Worm (Caenorhabditis elegans) whole organism, early embryonic: Measurements from ENCODE around the gene grl-27.
"Not testable (repeated sequence)": the region's sequence is repeated elsewhere in the genome, so short reads cannot be mapped to it uniquely, and the experiment has no call there.

Experiments
- B0310.2 ChIP-seq: sonication (generic microtip); optimal IDR thresholded peaks from 2 replicates; lab custom pipeline; 2016; ENCODE audit warnings: mild to moderate bottlenecking, missing genetic modification characterization, missing compliant biosample characterization
- F13C5.2 ChIP-seq: sonication (generic microtip); optimal IDR thresholded peaks from 2 replicates; lab custom pipeline; 2017; ENCODE audit warnings: mild to moderate bottlenecking, missing genetic modification characterization, inconsistent platforms, missing compliant biosample characterization
- aly-1 ChIP-seq: sonication (generic microtip); optimal IDR thresholded peaks from 2 replicates; lab custom pipeline; 2016; ENCODE audit warnings: missing genetic modification characterization, missing compliant biosample characterization
- ama-1 ChIP-seq: fragments of 150-350 bp; optimal IDR thresholded peaks from 2 replicates; lab custom pipeline; 2014
- ceh-13 ChIP-seq: fragments of 200-800 bp; sonication (Bioruptor generic); optimal IDR thresholded peaks from 2 replicates; lab custom pipeline; 2018; ENCODE audit warnings: mild to moderate bottlenecking, missing genetic modification characterization, missing compliant biosample characterization
- ceh-36 ChIP-seq: sonication (generic microtip); optimal IDR thresholded peaks from 2 replicates; lab custom pipeline; 2016; ENCODE audit warnings: missing genetic modification characterization, inconsistent platforms, missing compliant biosample characterization
- ets-7 ChIP-seq: sonication (generic microtip); optimal IDR thresholded peaks from 2 replicates; lab custom pipeline; 2016; ENCODE audit warnings: missing genotype, missing genetic modification characterization, missing compliant biosample characterization
- flt-1 ChIP-seq: fragments of 200-800 bp; sonication (Bioruptor generic); IDR thresholded peaks from 2 replicates; pipeline ENCODE4 v1.3.6; 2022; ENCODE audit warnings: missing genetic modification characterization, missing compliant biosample characterization
- hmbx-1 ChIP-seq: sonication (generic microtip); optimal IDR thresholded peaks from 2 replicates; lab custom pipeline; 2016; ENCODE audit warnings: mild to moderate bottlenecking, missing genetic modification characterization, missing compliant biosample characterization
- hmg-4 ChIP-seq: fragments of 200-800 bp; sonication (Bioruptor generic); optimal IDR thresholded peaks from 2 replicates; lab custom pipeline; 2018; ENCODE audit warnings: mild to moderate bottlenecking, missing genetic modification characterization, missing compliant biosample characterization
- hnd-1 ChIP-seq: sonication (generic microtip); optimal IDR thresholded peaks from 2 replicates; lab custom pipeline; 2016; ENCODE audit warnings: missing genetic modification characterization, missing compliant biosample characterization
- pes-1 ChIP-seq: fragments of 200-800 bp; sonication (Bioruptor generic); IDR thresholded peaks from 2 replicates; pipeline ENCODE4 v1.3.6; 2022; ENCODE audit warnings: missing genetic modification reagents, missing genetic modification characterization, missing compliant biosample characterization
- scrt-1 ChIP-seq: fragments of 200-800 bp; sonication (Bioruptor generic); IDR thresholded peaks from 2 replicates; pipeline ENCODE4 v1.3.6; 2022; ENCODE audit warnings: missing genetic modification characterization, missing compliant biosample characterization
- sea-1 ChIP-seq: fragments of 200-800 bp; sonication (Bioruptor generic); conservative IDR thresholded peaks from 2 replicates; pipeline ENCODE4 v1.3.6; 2022; ENCODE audit warnings: missing genetic modification characterization, missing compliant biosample characterization
- tbx-11 ChIP-seq: fragments of 200-800 bp; sonication (Bioruptor generic); IDR thresholded peaks from 2 replicates; pipeline ENCODE4 v1.3.6; 2022; ENCODE audit warnings: missing genetic modification characterization, missing compliant biosample characterization
- tbx-37 ChIP-seq: fragments of 200-800 bp; sonication (Bioruptor generic); conservative IDR thresholded peaks from 2 replicates; pipeline ENCODE4 v1.3.6; 2022; ENCODE audit warnings: missing genetic modification reagents, missing genetic modification characterization, missing compliant biosample characterization
- tra-4 ChIP-seq: sonication (generic microtip); optimal IDR thresholded peaks from 2 replicates; lab custom pipeline; 2017; ENCODE audit warnings: missing genetic modification characterization, missing compliant biosample characterization

The grl-27 gene

DNA sequence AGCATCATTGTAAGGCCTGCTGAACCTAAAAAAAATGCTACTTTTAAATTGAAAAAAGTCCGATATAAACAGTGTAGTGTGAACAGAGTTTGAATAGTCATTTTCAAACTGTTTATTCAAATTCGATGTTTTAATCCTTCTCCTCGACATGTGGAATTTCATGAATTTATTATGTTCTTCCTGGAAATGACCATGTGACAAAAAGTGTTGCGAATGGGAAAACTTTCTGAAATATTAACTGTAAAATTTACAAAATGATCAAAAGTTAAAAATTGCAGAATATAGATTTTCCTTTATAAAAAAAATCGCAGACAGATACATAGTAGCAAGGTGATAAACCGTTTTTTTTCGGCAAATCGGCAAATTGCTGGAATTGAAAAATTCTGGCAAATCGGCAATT lies 29.7 kb upstream of the grl-27 start, which contains the start of gene T22F3.8:
Gene T22F3.8 (minus strand): TSS at position 101 of the 400 bp plus-strand sequence.
- TF ChIP-seq aly-1 (no peak), ceh-36 (tag; lab: Kevin White, UChicago) (no peak), tbx-11 (GFP tag; lab: Robert Waterston, UW) (no peak), scrt-1 (GFP tag; lab: Robert Waterston, UW) (no peak), hmg-4 (GFP tag; lab: Kevin White, UChicago) (no peak), ama-1 (no peak), ets-7 (tag; lab: Kevin White, UChicago) (no peak), hmbx-1 (no peak), B0310.2 (tag; lab: Kevin White, UChicago) (no peak), sea-1 (GFP tag; lab: Robert Waterston, UW) (no peak), pes-1 (GFP tag; lab: Robert Waterston, UW) (no peak), F13C5.2 (tag; lab: Kevin White, UChicago) (no peak), flt-1 (GFP tag; lab: Robert Waterston, UW) (no peak), tbx-37 (GFP tag; lab: Robert Waterston, UW) (no peak), hnd-1 (tag; lab: Kevin White, UChicago) (no peak), ceh-13 (no peak), tra-4 (tag; lab: Kevin White, UChicago) (no peak)

- no peak for TF ChIP-seq hmbx-1
- no peak for TF ChIP-seq tbx-11 (GFP tag; lab: Robert Waterston, UW)
- no peak for TF ChIP-seq tbx-37 (GFP tag; lab: Robert Waterston, UW)
Observed at ce11 chrV:3600570-3600969, 24.9 kb upstream of the grl-27 start, which contains the start of gene T22F3.7. Gene T22F3.7, minus strand, starts transcription at chrV:3600670.

- not testable (repeated sequence) for TF ChIP-seq F13C5.2 (tag; lab: Kevin White, UChicago); tbx-11 (GFP tag; lab: Robert Waterston, UW); hnd-1 (tag; lab: Kevin White, UChicago)
Observed at ce11 chrV:3597052-3597451, 21.4 kb upstream of the grl-27 start, which contains the start of gene srh-212. Gene srh-212, minus strand, starts transcription at chrV:3597152.

ce11 chrV:3594936-3595335 lies 19.3 kb upstream of the grl-27 start, which contains the start of gene srh-213:
Gene srh-213, minus strand, starts transcription at chrV:3595036.
- TF ChIP-seq ceh-13, result no peak
- no peak for TF ChIP-seq flt-1 (GFP tag; lab: Robert Waterston, UW)
- no peak for TF ChIP-seq tra-4 (tag; lab: Kevin White, UChicago)
- TF ChIP-seq hmbx-1, result no peak
- TF ChIP-seq tbx-11 (GFP tag; lab: Robert Waterston, UW), result no peak
- TF ChIP-seq tbx-37 (GFP tag; lab: Robert Waterston, UW), result no peak
- TF ChIP-seq ceh-36 (tag; lab: Kevin White, UChicago), result no peak
- no peak for TF ChIP-seq sea-1 (GFP tag; lab: Robert Waterston, UW)
- TF ChIP-seq scrt-1 (GFP tag; lab: Robert Waterston, UW), result no peak
- TF ChIP-seq ets-7 (tag; lab: Kevin White, UChicago), result no peak
- no peak for TF ChIP-seq B0310.2 (tag; lab: Kevin White, UChicago)
- no peak for TF ChIP-seq ama-1
- no peak for TF ChIP-seq hmg-4 (GFP tag; lab: Kevin White, UChicago)
- TF ChIP-seq hnd-1 (tag; lab: Kevin White, UChicago), result no peak
- no peak for TF ChIP-seq aly-1

DNA sequence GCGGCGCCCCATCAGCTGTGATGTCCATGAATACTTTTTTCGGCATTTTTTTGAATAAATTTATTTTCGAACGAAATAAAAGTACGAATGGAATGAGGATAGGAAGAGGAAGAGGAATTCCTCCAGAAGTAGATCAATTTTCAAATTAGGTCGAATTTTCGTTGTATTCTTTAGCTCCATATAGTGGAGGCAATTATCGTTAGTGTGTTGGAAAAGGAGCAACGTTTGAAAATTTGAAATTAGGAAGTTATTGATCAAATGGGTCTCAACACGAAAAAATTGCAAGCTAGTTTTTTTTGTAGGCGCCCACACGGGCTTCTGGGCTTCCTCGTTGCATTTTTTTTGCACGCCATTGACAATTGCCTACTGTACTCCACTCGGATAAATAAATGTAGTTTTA lies 16.4 kb upstream of the grl-27 start, which contains the start of gene T22F3.12:
Gene T22F3.12 (minus strand): TSS at position 101 of the 400 bp plus-strand sequence.
- TF ChIP-seq hmbx-1 (no peak), ceh-36 (tag; lab: Kevin White, UChicago) (no peak), tra-4 (tag; lab: Kevin White, UChicago) (no peak), tbx-11 (GFP tag; lab: Robert Waterston, UW) (no peak), ceh-13 (no peak), ets-7 (tag; lab: Kevin White, UChicago) (no peak), flt-1 (GFP tag; lab: Robert Waterston, UW) (no peak), hnd-1 (tag; lab: Kevin White, UChicago) (no peak)

- TF ChIP-seq pes-1 (GFP tag; lab: Robert Waterston, UW), result 0 out of 2 replicates have a peak, but pooled peaks have one; percentile 23
- no peak for TF ChIP-seq ceh-36 (tag; lab: Kevin White, UChicago)
- TF ChIP-seq scrt-1 (GFP tag; lab: Robert Waterston, UW), result no peak
Observed at ce11 chrV:3588223-3588622, 12.6 kb upstream of the grl-27 start.

- peak; percentile 84 for TF ChIP-seq pes-1 (GFP tag; lab: Robert Waterston, UW)
- no peak for TF ChIP-seq ets-7 (tag; lab: Kevin White, UChicago)
- no peak for TF ChIP-seq hmbx-1
- no peak for TF ChIP-seq tbx-37 (GFP tag; lab: Robert Waterston, UW)
- peak; percentile 52 for TF ChIP-seq B0310.2 (tag; lab: Kevin White, UChicago)
- TF ChIP-seq flt-1 (GFP tag; lab: Robert Waterston, UW), result no peak; the same call in 1 of the 2 replicates
- TF ChIP-seq sea-1 (GFP tag; lab: Robert Waterston, UW), result peak; percentile 68; the same call in 1 of the 2 replicates
- TF ChIP-seq ceh-13, result no peak
- TF ChIP-seq ama-1, result no peak
- peak; percentile 28 for TF ChIP-seq hnd-1 (tag; lab: Kevin White, UChicago)
- TF ChIP-seq F13C5.2 (tag; lab: Kevin White, UChicago), result peak; percentile 59
- TF ChIP-seq hmg-4 (GFP tag; lab: Kevin White, UChicago), result peak; percentile 61
- no peak for TF ChIP-seq aly-1
- TF ChIP-seq ceh-36 (tag; lab: Kevin White, UChicago), result peak; percentile 60
- TF ChIP-seq tbx-11 (GFP tag; lab: Robert Waterston, UW), result peak; percentile 55; the same call in 1 of the 2 replicates
- peak; percentile 45; the same call in 1 of the 2 replicates for TF ChIP-seq scrt-1 (GFP tag; lab: Robert Waterston, UW)
- TF ChIP-seq tra-4 (tag; lab: Kevin White, UChicago), result no peak
Observed at ce11 chrV:3587633-3588032, 12.0 kb upstream of the grl-27 start.
